Worm (Caenorhabditis elegans) whole organism, early embryonic: Measurements from ENCODE around the gene ZK185.2.

ENCODE experiments used
- ceh-36 ChIP-seq: sonication (generic microtip); optimal IDR thresholded peaks from 2 replicates; lab custom pipeline; 2016; ENCODE audit warnings: missing genetic modification characterization, inconsistent platforms, missing compliant biosample characterization
- hmbx-1 ChIP-seq: sonication (generic microtip); optimal IDR thresholded peaks from 2 replicates; lab custom pipeline; 2016; ENCODE audit warnings: mild to moderate bottlenecking, missing genetic modification characterization, missing compliant biosample characterization

ce11 chrIV:4568402-4568891, 32.1 kb downstream of the ZK185.2 start, which contains the start of gene F28E10.1:
- TF ChIP-seq ceh-36, result no peak
- no peak for TF ChIP-seq hmbx-1 (tag; lab: Kevin White, UChicago)
